Worm (Caenorhabditis elegans) whole organism, early embryonic: ENCODE measurements around the gene metl-6.
A peak's percentile ranks its signal among the peaks of the same experiment; 100 is the strongest.

Experiments used
- B0310.2 ChIP-seq: sonication (generic microtip); optimal IDR thresholded peaks from 2 replicates; lab custom pipeline; 2016; ENCODE audit warnings: mild to moderate bottlenecking, missing genetic modification characterization, missing compliant biosample characterization
- aly-1 ChIP-seq: sonication (generic microtip); optimal IDR thresholded peaks from 2 replicates; lab custom pipeline; 2016; ENCODE audit warnings: missing genetic modification characterization, missing compliant biosample characterization
- ama-1 ChIP-seq: fragments of 150-350 bp; optimal IDR thresholded peaks from 2 replicates; lab custom pipeline; 2014
- ceh-13 ChIP-seq: fragments of 200-800 bp; sonication (Bioruptor generic); optimal IDR thresholded peaks from 2 replicates; lab custom pipeline; 2018; ENCODE audit warnings: mild to moderate bottlenecking, missing genetic modification characterization, missing compliant biosample characterization
- ceh-36 ChIP-seq: sonication (generic microtip); optimal IDR thresholded peaks from 2 replicates; lab custom pipeline; 2016; ENCODE audit warnings: missing genetic modification characterization, inconsistent platforms, missing compliant biosample characterization
- ets-7 ChIP-seq: sonication (generic microtip); optimal IDR thresholded peaks from 2 replicates; lab custom pipeline; 2016; ENCODE audit warnings: missing genotype, missing genetic modification characterization, missing compliant biosample characterization
- flt-1 ChIP-seq: fragments of 200-800 bp; sonication (Bioruptor generic); IDR thresholded peaks from 2 replicates; pipeline ENCODE4 v1.3.6; 2022; ENCODE audit warnings: missing genetic modification characterization, missing compliant biosample characterization
- hmbx-1 ChIP-seq: sonication (generic microtip); optimal IDR thresholded peaks from 2 replicates; lab custom pipeline; 2016; ENCODE audit warnings: mild to moderate bottlenecking, missing genetic modification characterization, missing compliant biosample characterization
- hmg-4 ChIP-seq: fragments of 200-800 bp; sonication (Bioruptor generic); optimal IDR thresholded peaks from 2 replicates; lab custom pipeline; 2018; ENCODE audit warnings: mild to moderate bottlenecking, missing genetic modification characterization, missing compliant biosample characterization
- hnd-1 ChIP-seq: sonication (generic microtip); optimal IDR thresholded peaks from 2 replicates; lab custom pipeline; 2016; ENCODE audit warnings: missing genetic modification characterization, missing compliant biosample characterization
- pes-1 ChIP-seq: fragments of 200-800 bp; sonication (Bioruptor generic); IDR thresholded peaks from 2 replicates; pipeline ENCODE4 v1.3.6; 2022; ENCODE audit warnings: missing genetic modification reagents, missing genetic modification characterization, missing compliant biosample characterization
- scrt-1 ChIP-seq: fragments of 200-800 bp; sonication (Bioruptor generic); IDR thresholded peaks from 2 replicates; pipeline ENCODE4 v1.3.6; 2022; ENCODE audit warnings: missing genetic modification characterization, missing compliant biosample characterization
- sea-1 ChIP-seq: fragments of 200-800 bp; sonication (Bioruptor generic); conservative IDR thresholded peaks from 2 replicates; pipeline ENCODE4 v1.3.6; 2022; ENCODE audit warnings: missing genetic modification characterization, missing compliant biosample characterization
- tbx-11 ChIP-seq: fragments of 200-800 bp; sonication (Bioruptor generic); IDR thresholded peaks from 2 replicates; pipeline ENCODE4 v1.3.6; 2022; ENCODE audit warnings: missing genetic modification characterization, missing compliant biosample characterization
- tbx-37 ChIP-seq: fragments of 200-800 bp; sonication (Bioruptor generic); conservative IDR thresholded peaks from 2 replicates; pipeline ENCODE4 v1.3.6; 2022; ENCODE audit warnings: missing genetic modification reagents, missing genetic modification characterization, missing compliant biosample characterization
- tra-4 ChIP-seq: sonication (generic microtip); optimal IDR thresholded peaks from 2 replicates; lab custom pipeline; 2017; ENCODE audit warnings: missing genetic modification characterization, missing compliant biosample characterization

The metl-6 gene

DNA sequence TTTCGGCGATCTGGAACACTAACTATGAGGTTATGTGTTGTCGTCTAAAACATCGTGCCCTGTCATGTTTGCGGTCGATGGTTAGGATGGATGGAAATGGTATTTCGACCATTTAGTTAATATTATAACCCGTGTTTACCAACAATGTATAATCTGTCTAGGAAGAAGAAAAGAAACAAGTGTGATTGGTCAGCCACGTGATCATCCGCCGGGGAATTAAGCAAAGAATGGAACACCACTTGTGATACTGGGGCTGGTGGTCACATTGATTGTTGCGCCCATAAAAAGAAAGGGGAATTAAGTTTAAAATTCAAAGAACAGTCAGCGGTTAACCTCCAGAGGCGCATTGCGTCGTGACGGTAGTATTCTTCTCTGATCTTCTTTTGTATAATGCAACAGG lies 45.9 kb downstream of the metl-6 start:
- TF ChIP-seq scrt-1, result no peak
- TF ChIP-seq tbx-11 (GFP tag; lab: Robert Waterston, UW), result no peak

DNA sequence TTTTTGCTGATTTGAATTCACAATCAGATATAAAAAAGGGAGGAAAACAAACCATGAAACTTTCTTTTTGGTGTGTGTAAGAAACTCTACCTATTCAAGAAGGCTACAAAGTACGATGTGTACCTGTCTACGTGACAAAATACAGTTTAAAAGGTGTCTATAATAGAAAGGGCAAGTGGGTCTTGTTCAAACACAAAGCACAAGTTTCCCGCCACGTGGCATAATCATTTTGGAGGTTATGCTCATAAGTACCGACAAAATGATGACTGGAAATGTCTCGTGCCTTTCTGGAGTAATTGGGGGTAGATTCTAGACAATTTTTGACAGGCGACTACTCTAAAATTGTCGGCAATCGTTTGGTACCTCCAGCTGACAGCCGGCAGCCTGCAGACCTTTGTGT lies 46.6 kb downstream of the metl-6 start:
- no peak for TF ChIP-seq tbx-37 (GFP tag; lab: Robert Waterston, UW)
- TF ChIP-seq ceh-36 (tag; lab: Kevin White, UChicago), result no peak
- no peak for TF ChIP-seq tra-4 (tag; lab: Kevin White, UChicago)
- TF ChIP-seq hmg-4 (GFP tag; lab: Kevin White, UChicago), result no peak

DNA sequence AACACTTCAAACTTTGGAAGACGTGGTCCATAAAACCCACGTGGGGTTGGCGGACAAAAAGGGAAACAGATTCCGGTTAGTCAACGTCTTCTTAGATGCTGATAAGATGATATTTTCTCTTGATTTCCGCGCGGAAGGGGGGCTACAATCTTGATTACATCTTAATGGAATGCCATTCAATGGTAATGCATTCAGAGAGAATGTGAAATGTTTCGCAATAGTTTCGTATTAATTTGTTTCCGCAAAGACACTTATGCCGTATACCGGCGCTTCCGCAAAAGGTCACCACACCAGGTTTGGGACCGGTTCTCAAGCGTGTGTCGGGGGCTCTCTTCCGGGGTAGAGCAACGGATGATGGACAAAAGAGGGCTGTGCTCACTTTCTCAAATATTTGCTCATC lies 47.0 kb downstream of the metl-6 start:
- TF ChIP-seq B0310.2 (no peak), scrt-1 (no peak), sea-1 (GFP tag; lab: Robert Waterston, UW) (no peak), ceh-36 (tag; lab: Kevin White, UChicago) (no peak), aly-1 (no peak), hnd-1 (tag; lab: Kevin White, UChicago) (no peak), pes-1 (no peak), flt-1 (GFP tag; lab: Robert Waterston, UW) (no peak), tbx-37 (GFP tag; lab: Robert Waterston, UW) (no peak), ceh-13 (GFP tag; lab: Kevin White, UChicago) (no peak)

ce11 chrIII:3873424-3873823 lies 48.1 kb downstream of the metl-6 start:
- TF ChIP-seq hmg-4 (GFP tag; lab: Kevin White, UChicago) (peak; percentile 48), hnd-1 (tag; lab: Kevin White, UChicago) (no peak)

DNA sequence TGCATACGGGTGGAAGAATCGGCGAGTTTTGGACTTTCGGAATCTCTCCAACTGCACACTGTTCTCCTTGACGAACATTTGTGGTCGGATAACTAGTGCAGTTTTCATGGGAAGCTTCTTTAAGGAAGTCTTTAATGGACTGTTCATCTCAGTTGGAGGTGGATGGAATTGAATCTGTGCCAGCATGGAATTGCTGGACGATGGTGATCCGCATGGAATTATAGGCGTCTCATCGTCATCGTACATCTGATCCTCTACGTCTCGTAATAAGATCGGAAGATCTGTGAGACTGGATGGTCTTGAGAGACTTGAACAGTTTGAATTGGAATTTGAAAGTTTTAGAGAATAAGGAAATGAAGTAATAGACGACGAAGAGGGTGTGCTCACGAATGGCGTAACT lies 48.5 kb downstream of the metl-6 start:
- TF ChIP-seq ets-7 (tag; lab: Kevin White, UChicago) (no peak), tbx-11 (GFP tag; lab: Robert Waterston, UW) (no peak), aly-1 (no peak), ama-1 (lab: Kevin White, UChicago) (peak; percentile 50), hmg-4 (GFP tag; lab: Kevin White, UChicago) (no peak), hmbx-1 (no peak), ceh-36 (tag; lab: Kevin White, UChicago) (no peak)

DNA sequence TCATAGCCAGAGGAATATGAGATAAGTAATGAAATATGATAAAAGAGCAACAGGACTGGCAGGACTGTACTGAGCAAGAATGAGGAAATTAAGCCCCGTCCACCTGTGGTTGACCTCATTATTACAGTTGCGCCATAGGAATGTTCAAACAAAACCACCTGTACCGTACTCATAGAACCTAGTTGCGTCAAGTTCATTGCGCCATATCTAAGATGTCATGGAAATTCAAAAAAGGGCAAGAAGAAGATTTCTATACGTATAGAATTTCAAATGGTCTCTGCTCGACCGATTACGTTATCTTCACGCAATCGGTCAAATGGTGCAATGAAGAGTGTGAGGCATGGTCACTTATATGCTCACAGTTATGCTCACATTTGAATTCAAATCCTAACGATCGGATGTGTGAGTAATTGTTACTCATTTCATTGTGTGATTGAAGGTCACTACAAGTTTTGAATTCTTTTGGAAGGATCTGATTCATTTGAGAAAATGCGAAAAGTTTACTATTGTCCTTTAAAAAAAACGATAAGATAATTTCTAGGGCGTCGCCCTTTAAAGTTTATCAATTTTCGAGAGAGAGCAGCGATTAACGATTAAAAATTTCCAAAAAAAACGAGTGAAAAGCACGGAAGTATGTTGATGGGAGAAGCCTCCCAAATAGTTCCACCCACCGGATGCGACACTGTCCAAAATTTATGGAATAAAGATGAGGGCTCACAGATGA lies 49.6 kb downstream of the metl-6 start:
- TF ChIP-seq hnd-1 (tag; lab: Kevin White, UChicago) (no peak), flt-1 (GFP tag; lab: Robert Waterston, UW) (no peak), tbx-11 (GFP tag; lab: Robert Waterston, UW) (no peak), tbx-37 (GFP tag; lab: Robert Waterston, UW) (no peak), hmbx-1 (no peak), scrt-1 (no peak), tra-4 (tag; lab: Kevin White, UChicago) (no peak), ama-1 (lab: Kevin White, UChicago) (no peak), aly-1 (no peak), pes-1 (no peak), sea-1 (GFP tag; lab: Robert Waterston, UW) (no peak), ceh-13 (GFP tag; lab: Kevin White, UChicago) (no peak), ets-7 (tag; lab: Kevin White, UChicago) (no peak)
